Fruit fly (Drosophila melanogaster) whole organism, wandering third instar larva: ENCODE data around the gene Pak3.

Source experiments
- CG32264 ChIP-seq: fragments of 200-800 bp; sonication (Bioruptor generic); optimal IDR thresholded peaks from 2 replicates; lab custom pipeline; 2016; ENCODE audit warnings: missing biosample characterization, missing genetic modification characterization
- CG9705 ChIP-seq: fragments of 200-800 bp; sonication (Bioruptor generic); optimal IDR thresholded peaks from 2 replicates; lab custom pipeline; 2018; ENCODE audit warnings: missing biosample characterization, mild to moderate bottlenecking, missing genetic modification characterization
- CrebA ChIP-seq: fragments of 200-800 bp; sonication (Bioruptor generic); optimal IDR thresholded peaks from 2 replicates; lab custom pipeline; 2016; ENCODE audit warnings: missing biosample characterization, mild to moderate bottlenecking, missing genetic modification characterization, borderline replicate concordance
- Dfd ChIP-seq: fragments of >200 bp; optimal IDR thresholded peaks from 2 replicates; lab custom pipeline; 2017; ENCODE audit warnings: missing biosample characterization, missing genetic modification characterization
- Dif ChIP-seq: fragments of 200-275, 200-300 bp; sonication (Bioruptor generic); optimal IDR thresholded peaks from 2 replicates; lab custom pipeline; 2018; ENCODE audit warnings: missing biosample characterization, missing genetic modification characterization; ENCODE audit not compliant: partially characterized antibody
- GATAd ChIP-seq: sonication (Bioruptor generic); optimal IDR thresholded peaks from 2 replicates; lab custom pipeline; 2016; ENCODE audit warnings: missing biosample characterization, missing genetic modification characterization
- Hr78 ChIP-seq: fragments of >200 bp; optimal IDR thresholded peaks from 2 replicates; lab custom pipeline; 2017; ENCODE audit warnings: missing biosample characterization, missing genetic modification characterization
- Hr83 ChIP-seq: fragments of 200-300 bp; sonication (Bioruptor generic); optimal IDR thresholded peaks from 2 replicates; lab custom pipeline; 2016; ENCODE audit warnings: missing biosample characterization, mild to moderate bottlenecking, missing genetic modification characterization, moderate library complexity; ENCODE audit not compliant: poor library complexity, severe bottlenecking
- Jra ChIP-seq: sonication (Bioruptor generic); optimal IDR thresholded peaks from 2 replicates; lab custom pipeline; 2016; ENCODE audit warnings: missing biosample characterization, missing genetic modification characterization
- Mio ChIP-seq: sonication (Bioruptor generic); optimal IDR thresholded peaks from 2 replicates; lab custom pipeline; 2016; ENCODE audit warnings: missing biosample characterization, missing genetic modification characterization
- Myc ChIP-seq: fragments of >200 bp; optimal IDR thresholded peaks from 2 replicates; lab custom pipeline; 2017
- OdsH ChIP-seq: fragments of 200-800 bp; sonication (Bioruptor generic); optimal IDR thresholded peaks from 2 replicates; lab custom pipeline; 2016; ENCODE audit warnings: missing biosample characterization, mild to moderate bottlenecking, missing genetic modification characterization
- Sp1 ChIP-seq: fragments of 200-800 bp; sonication (Bioruptor generic); optimal IDR thresholded peaks from 3 replicates; lab custom pipeline; 2019; ENCODE audit warnings: missing biosample characterization, mild to moderate bottlenecking, missing genetic modification characterization, moderate library complexity
- Vsx2 ChIP-seq: fragments of 200-300, 225-300 bp; sonication (Bioruptor generic); optimal IDR thresholded peaks from 2 replicates; lab custom pipeline; 2018; ENCODE audit warnings: missing biosample characterization, missing genetic modification characterization; ENCODE audit not compliant: partially characterized antibody
- br ChIP-seq: fragments of 200-800 bp; sonication (Bioruptor generic); optimal IDR thresholded peaks from 2 replicates; lab custom pipeline; 2016; ENCODE audit warnings: missing biosample characterization, missing genetic modification characterization
- brk ChIP-seq: fragments of 200-800 bp; sonication (Bioruptor generic); optimal IDR thresholded peaks from 2 replicates; lab custom pipeline; 2016; ENCODE audit warnings: missing biosample characterization, mild to moderate bottlenecking, missing genetic modification characterization
- dl ChIP-seq, 2 experiments: fragments of 175-275, 200-275 bp in 1 of 2; fragments of 200-275 bp in 1 of 2; sonication (Bioruptor generic); optimal IDR thresholded peaks; lab custom pipeline; 2018; ENCODE audit warnings: mild to moderate bottlenecking in 2 of 2, missing biosample characterization in 2 of 2, missing genetic modification characterization in 2 of 2, moderate library complexity in 2 of 2; ENCODE audit not compliant: partially characterized antibody in 2 of 2, insufficient read depth in 1 of 2
- dmrt93B ChIP-seq: fragments of 200-800 bp; sonication (Bioruptor generic); optimal IDR thresholded peaks from 2 replicates; lab custom pipeline; 2018; ENCODE audit warnings: missing biosample characterization, mild to moderate bottlenecking, missing genetic modification characterization
- dsf ChIP-seq: sonication (Bioruptor generic); optimal IDR thresholded peaks from 2 replicates; lab custom pipeline; 2016; ENCODE audit warnings: missing biosample characterization, missing genetic modification characterization, borderline replicate concordance
- ey ChIP-seq: fragments of 200-800 bp; sonication (Bioruptor generic); optimal IDR thresholded peaks from 2 replicates; lab custom pipeline; 2016; ENCODE audit warnings: missing biosample characterization, missing genetic modification characterization
- foxo ChIP-seq, 2 experiments: fragments of 200-800 bp; sonication (Bioruptor generic); optimal IDR thresholded peaks; 2 replicates in 1 of 2; 3 replicates in 1 of 2; lab custom pipeline; 2016 to 2017; ENCODE audit warnings: missing biosample characterization in 2 of 2, missing genetic modification characterization in 2 of 2
- fru ChIP-seq: fragments of 200-800 bp; sonication (Bioruptor generic); optimal IDR thresholded peaks from 3 replicates; lab custom pipeline; 2016; ENCODE audit warnings: missing biosample characterization, mild to moderate bottlenecking, missing genetic modification characterization
- h ChIP-seq: fragments of 200-800 bp; sonication (Bioruptor generic); optimal IDR thresholded peaks from 3 replicates; lab custom pipeline; 2016; ENCODE audit warnings: missing biosample characterization, mild to moderate bottlenecking, missing genetic modification characterization
- jim ChIP-seq: fragments of 175-275, 200-325 bp; sonication (Bioruptor generic); optimal IDR thresholded peaks from 2 replicates; lab custom pipeline; 2016; ENCODE audit warnings: missing biosample characterization, mild to moderate bottlenecking, missing genetic modification characterization
- pan ChIP-seq: fragments of >200 bp; optimal IDR thresholded peaks from 2 replicates; lab custom pipeline; 2017
- sage ChIP-seq: fragments of 200-800 bp; sonication (Bioruptor generic); optimal IDR thresholded peaks from 2 replicates; lab custom pipeline; 2016; ENCODE audit warnings: missing biosample characterization, mild to moderate bottlenecking, missing genetic modification characterization
- sv ChIP-seq: fragments of 200-800 bp; sonication (Bioruptor generic); optimal IDR thresholded peaks from 3 replicates; lab custom pipeline; 2016; ENCODE audit warnings: missing biosample characterization, missing genetic modification characterization
- tai ChIP-seq: sonication (Bioruptor generic); optimal IDR thresholded peaks from 2 replicates; lab custom pipeline; 2016; ENCODE audit warnings: missing biosample characterization, missing genetic modification characterization
- usp ChIP-seq: fragments of >200 bp; optimal IDR thresholded peaks from 2 replicates; lab custom pipeline; 2017; ENCODE audit warnings: missing biosample characterization, missing genetic modification characterization
- woc ChIP-seq: sonication (Bioruptor generic); optimal IDR thresholded peaks from 2 replicates; lab custom pipeline; 2016; ENCODE audit warnings: missing biosample characterization, mild to moderate bottlenecking, missing genetic modification characterization

Pak3 gene

dm6 chr3R:16483877-16484417 lies 30.3 kb upstream of the Pak3 start, which contains the start of gene Der-2:
TSS of gene Der-2 (minus strand) at chr3R:16484223.
- TF ChIP-seq Jra (GFP tag; lab: Kevin White, UChicago) (no peak), Hr83 (GFP tag; lab: Kevin White, UChicago) (peak; percentile 68), Sp1 (GFP tag; lab: Kevin White, UChicago) (no peak), brk (GFP tag; lab: Kevin White, UChicago) (no peak), br (GFP tag; lab: Kevin White, UChicago) (no peak), h (peak; percentile 12), OdsH (GFP tag; lab: Kevin White, UChicago) (no peak)

DNA sequence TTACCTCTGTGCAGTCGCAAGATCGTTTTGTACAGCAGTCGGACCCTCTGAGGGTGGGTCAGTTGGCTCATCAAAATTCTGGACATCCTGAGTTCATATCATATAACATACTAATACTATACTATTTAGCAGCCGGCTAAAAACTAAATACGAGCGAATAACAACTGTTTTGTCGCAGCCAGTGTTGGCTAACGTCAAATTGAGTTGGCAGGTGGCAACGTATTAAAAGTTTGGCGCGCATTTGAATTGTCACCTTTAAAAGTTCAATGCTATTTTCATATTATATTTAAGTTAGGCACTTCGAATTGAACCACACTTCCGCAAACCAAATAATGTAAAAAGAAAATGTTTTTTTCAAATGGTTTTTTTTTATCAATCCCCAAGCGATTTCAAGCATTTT lies 28.7 kb upstream of the Pak3 start, which contains the start of gene Sdhaf3:
TSS of gene Sdhaf3 (minus strand) at position 177 of the 400 bp plus-strand sequence.
- TF ChIP-seq dl (GFP tag; optimal IDR thresholded peaks at IDR 0.05; lab: Kevin White, UChicago; ENCODE audit: insufficient read depth in 1 of 2, partially characterized antibody in 2 of 2) (no peak), Hr83 (GFP tag; lab: Kevin White, UChicago) (no peak), CrebA (GFP tag; lab: Kevin White, UChicago) (no peak), CG32264 (GFP tag; lab: Kevin White, UChicago) (peak; percentile 0), OdsH (GFP tag; lab: Kevin White, UChicago) (peak; percentile 3), pan (no peak), GATAd (no peak), h (no peak), Jra (GFP tag; lab: Kevin White, UChicago) (no peak), CG9705 (GFP tag; lab: Kevin White, UChicago) (no peak), sage (peak; percentile 38), jim (GFP tag; lab: Kevin White, UChicago) (no peak), foxo (GFP tag; optimal IDR thresholded peaks at IDR 0.05; lab: Kevin White, UChicago) (no peak), br (GFP tag; lab: Kevin White, UChicago) (no peak), Sp1 (GFP tag; lab: Kevin White, UChicago) (no peak)

dm6 chr3R:16480995-16481394 lies 27.4 kb upstream of the Pak3 start, which contains the start of gene Dhfr:
TSS of gene Dhfr (plus strand) at chr3R:16481167.
- TF ChIP-seq dl (GFP tag; optimal IDR thresholded peaks at IDR 0.05; lab: Kevin White, UChicago; ENCODE audit: insufficient read depth in 1 of 2, partially characterized antibody in 2 of 2) = no peak
- TF ChIP-seq CG32264 (GFP tag; lab: Kevin White, UChicago) = no peak
- no peak for TF ChIP-seq jim (GFP tag; lab: Kevin White, UChicago)
- TF ChIP-seq Mio (GFP tag; lab: Kevin White, UChicago) = no peak
- no peak for TF ChIP-seq Myc (lab: Kevin White, UChicago)
- TF ChIP-seq br (GFP tag; lab: Kevin White, UChicago) = no peak
- TF ChIP-seq GATAd = no peak
- no peak for TF ChIP-seq Hr83 (GFP tag; lab: Kevin White, UChicago)
- no peak for TF ChIP-seq dsf (GFP tag; lab: Kevin White, UChicago)
- TF ChIP-seq Sp1 (GFP tag; lab: Kevin White, UChicago) = no peak
- TF ChIP-seq sv (GFP tag; lab: Kevin White, UChicago) = no peak
- no peak for TF ChIP-seq ey
- TF ChIP-seq usp (GFP tag; lab: Kevin White, UChicago) = no peak
- no peak for TF ChIP-seq Vsx2
- TF ChIP-seq sage = no peak
- no peak for TF ChIP-seq dmrt93B (GFP tag; lab: Kevin White, UChicago)
- TF ChIP-seq tai = no peak
- TF ChIP-seq pan = no peak
- TF ChIP-seq Dfd (GFP tag; lab: Kevin White, UChicago) = no peak

DNA sequence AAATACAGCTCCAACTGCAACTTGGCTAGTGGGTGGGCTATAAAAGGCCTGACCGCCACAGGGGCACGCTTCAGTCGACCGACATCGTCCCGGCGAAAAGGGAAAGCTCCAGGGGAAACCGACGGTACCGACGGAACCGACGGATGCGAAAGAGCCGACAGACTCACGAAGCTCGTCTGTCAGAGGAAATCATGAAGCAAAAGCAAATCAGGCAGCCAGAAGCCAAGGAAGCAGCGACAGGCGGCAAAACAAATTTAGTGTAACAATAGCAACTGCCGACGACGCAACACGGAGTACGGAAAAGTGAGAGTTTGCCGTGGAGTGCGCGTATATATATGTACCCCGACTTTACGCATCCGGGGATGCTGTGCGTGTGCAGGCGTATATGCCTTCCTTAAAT lies 23.4 kb upstream of the Pak3 start, which contains the start of gene Gyc89Db:
TSS of gene Gyc89Db (plus strand) at position 78 of the 400 bp plus-strand sequence.
- TF ChIP-seq woc (no peak), Dif (GFP tag; lab: Kevin White, UChicago) (no peak), GATAd (no peak), Hr83 (GFP tag; lab: Kevin White, UChicago) (no peak), foxo (GFP tag; optimal IDR thresholded peaks at IDR 0.05; lab: Kevin White, UChicago) (no peak), sage (no peak)

- TF ChIP-seq fru (GFP tag; lab: Kevin White, UChicago) = no peak
- TF ChIP-seq Hr78 (GFP tag; lab: Kevin White, UChicago) = no peak
These were observed 22.9 kb upstream of the Pak3 start for dm6 chr3R:16476472-16476871.
